Worm (Caenorhabditis elegans): ENCODE measurements around the gene fbxa-185.

fbxa-185 gene

DNA sequence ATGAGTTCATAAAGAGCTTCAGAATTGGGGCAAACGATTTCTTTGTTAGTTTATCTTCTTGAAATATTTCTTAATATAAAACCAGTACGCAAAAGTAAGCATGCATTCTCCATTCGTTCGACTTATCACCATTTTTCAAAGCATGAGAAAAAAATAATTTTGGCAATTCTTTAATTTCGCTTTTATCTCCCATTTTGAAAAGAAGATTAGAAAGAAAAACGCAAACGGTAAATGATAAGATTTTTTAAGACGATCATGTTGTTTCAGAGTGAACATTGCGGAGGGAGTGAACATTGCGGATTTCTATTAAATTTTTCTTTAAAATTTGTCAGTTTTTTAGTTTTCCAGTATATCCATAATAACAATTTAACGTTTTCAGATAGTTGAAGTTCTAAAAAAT, 7.9 kb downstream of the fbxa-185 start:
- TF ChIP-seq ceh-36 (tag; optimal IDR thresholded peaks at IDR 0.05) (no peak), tra-4 (tag; optimal IDR thresholded peaks at IDR 0.05) (no peak), hnd-1 (tag; optimal IDR thresholded peaks at IDR 0.05) (no peak), hmg-4 (GFP tag; optimal IDR thresholded peaks at IDR 0.05) (no peak), pes-1 (GFP tag; IDR thresholded peaks at IDR 0.05) (no peak), tbx-37 (GFP tag; conservative IDR thresholded peaks at IDR 0.05) (no peak), B0310.2 (tag; optimal IDR thresholded peaks at IDR 0.05) (no peak), ets-7 (tag; optimal IDR thresholded peaks at IDR 0.05) (no peak), ama-1 (optimal IDR thresholded peaks at IDR 0.05) (no peak), ceh-13 (GFP tag; optimal IDR thresholded peaks at IDR 0.05) (no peak), sea-1 (GFP tag; conservative IDR thresholded peaks at IDR 0.05) (no peak), F13C5.2 (tag; optimal IDR thresholded peaks at IDR 0.05) (no peak)

DNA sequence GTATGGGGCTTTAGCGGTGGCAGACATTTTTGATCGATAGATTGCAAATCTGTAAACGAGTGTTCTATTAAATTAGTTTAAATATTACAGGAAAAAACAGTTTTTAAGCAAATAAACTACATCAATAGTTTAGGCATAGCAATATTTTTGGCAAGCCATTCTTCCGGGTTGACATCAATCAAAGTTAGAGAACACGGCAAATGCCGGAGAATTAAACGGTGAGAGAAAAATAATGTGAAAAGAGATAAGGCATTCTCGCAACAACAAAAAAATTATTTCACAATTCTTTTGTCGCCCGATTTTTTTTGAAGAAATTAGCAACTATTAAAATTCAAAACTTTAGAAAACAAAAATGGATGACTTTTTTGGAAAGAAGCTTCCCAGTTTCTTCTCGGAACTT, 13.4 kb downstream of the fbxa-185 start, which contains the start of the genes fbxa-188 and fbxa-189:
Gene fbxa-188, minus strand, starts transcription at position 51 of the 400 bp plus-strand sequence.
Gene fbxa-189, plus strand, starts transcription at position 339 of the 400 bp plus-strand sequence.
- TF ChIP-seq aly-1 (tag; optimal IDR thresholded peaks at IDR 0.05) (no peak), ama-1 (optimal IDR thresholded peaks at IDR 0.05) (no peak), tbx-37 (GFP tag; conservative IDR thresholded peaks at IDR 0.05) (no peak), tra-4 (tag; optimal IDR thresholded peaks at IDR 0.05) (no peak), ets-7 (tag; optimal IDR thresholded peaks at IDR 0.05) (no peak), hmbx-1 (tag; optimal IDR thresholded peaks at IDR 0.05) (no peak), flt-1 (GFP tag; IDR thresholded peaks at IDR 0.05) (no peak), ceh-13 (GFP tag; optimal IDR thresholded peaks at IDR 0.05) (no peak), ceh-36 (tag; optimal IDR thresholded peaks at IDR 0.05) (no peak), pes-1 (GFP tag; IDR thresholded peaks at IDR 0.05) (no peak), sea-1 (GFP tag; conservative IDR thresholded peaks at IDR 0.05) (no peak), tbx-11 (GFP tag; IDR thresholded peaks at IDR 0.05) (no peak), F13C5.2 (tag; optimal IDR thresholded peaks at IDR 0.05) (no peak), scrt-1 (GFP tag; IDR thresholded peaks at IDR 0.05) (no peak), hnd-1 (tag; optimal IDR thresholded peaks at IDR 0.05) (no peak), B0310.2 (tag; optimal IDR thresholded peaks at IDR 0.05) (no peak)

DNA sequence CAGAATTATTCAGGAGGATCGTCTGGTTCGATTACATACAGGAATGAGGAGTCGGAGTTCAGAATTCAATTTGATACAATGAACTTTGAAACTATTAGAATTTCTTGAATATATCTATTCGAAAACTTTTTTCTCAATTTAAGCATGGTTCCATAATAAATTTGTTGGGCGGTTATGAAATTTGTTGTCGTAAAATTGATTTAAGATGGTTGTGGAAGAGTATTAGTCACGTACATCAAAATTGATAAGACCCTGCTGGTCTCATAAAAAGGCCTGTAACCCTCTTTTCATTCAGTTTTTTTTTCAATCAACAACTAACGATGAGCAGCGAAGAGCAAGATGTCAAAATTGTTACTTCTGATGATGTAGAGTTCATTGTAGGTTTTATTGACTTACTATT, 16.2 kb downstream of the fbxa-185 start, which contains the start of gene skr-5:
Gene skr-5, plus strand, starts transcription at position 301 of the 400 bp plus-strand sequence.
- TF ChIP-seq flt-1 (GFP tag; IDR thresholded peaks at IDR 0.05), result no peak
- TF ChIP-seq sea-1 (GFP tag; conservative IDR thresholded peaks at IDR 0.05), result no peak
- TF ChIP-seq scrt-1 (GFP tag; IDR thresholded peaks at IDR 0.05), result no peak
- no peak for TF ChIP-seq hmg-4 (GFP tag; optimal IDR thresholded peaks at IDR 0.05)
- TF ChIP-seq tbx-11 (GFP tag; IDR thresholded peaks at IDR 0.05), result no peak
- TF ChIP-seq ceh-13 (GFP tag; optimal IDR thresholded peaks at IDR 0.05), result no peak
- TF ChIP-seq B0310.2 (tag; optimal IDR thresholded peaks at IDR 0.05), result no peak
- no peak for TF ChIP-seq ceh-36 (tag; optimal IDR thresholded peaks at IDR 0.05)
- TF ChIP-seq ets-7 (tag; optimal IDR thresholded peaks at IDR 0.05), result no peak
- TF ChIP-seq hmbx-1 (tag; optimal IDR thresholded peaks at IDR 0.05), result no peak
- no peak for TF ChIP-seq aly-1 (tag; optimal IDR thresholded peaks at IDR 0.05)
- no peak for TF ChIP-seq ama-1 (optimal IDR thresholded peaks at IDR 0.05)
- no peak for TF ChIP-seq tbx-37 (GFP tag; conservative IDR thresholded peaks at IDR 0.05)

DNA sequence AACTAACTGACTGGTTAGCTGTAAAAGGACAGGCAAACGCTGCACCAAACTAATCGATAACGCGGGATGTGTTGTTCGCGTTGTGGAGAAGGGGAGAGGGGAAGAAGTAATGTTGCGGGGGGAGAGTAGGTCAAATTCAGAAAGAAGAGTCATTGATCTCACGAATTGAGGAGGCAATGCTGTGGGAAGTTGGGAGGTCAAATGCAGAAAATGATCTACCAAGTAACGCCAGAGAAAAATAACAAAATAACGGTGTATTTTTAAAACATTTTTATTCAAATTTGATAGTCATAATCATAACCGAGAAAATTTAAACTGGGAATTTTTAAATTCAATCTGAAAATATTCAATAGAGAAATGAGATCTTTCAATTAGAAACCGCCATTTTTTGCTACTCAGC, 18.7 kb downstream of the fbxa-185 start, which contains the start of gene lsy-27:
Gene lsy-27, minus strand, starts transcription at position 101 of the 400 bp plus-strand sequence.
- TF ChIP-seq sea-1 (GFP tag; conservative IDR thresholded peaks at IDR 0.05), result no peak
- TF ChIP-seq tbx-11 (GFP tag; IDR thresholded peaks at IDR 0.05), result no peak
- no peak for TF ChIP-seq tbx-37 (GFP tag; conservative IDR thresholded peaks at IDR 0.05)
- TF ChIP-seq F13C5.2 (tag; optimal IDR thresholded peaks at IDR 0.05), result no peak
- no peak for TF ChIP-seq scrt-1 (GFP tag; IDR thresholded peaks at IDR 0.05)
- no peak for TF ChIP-seq hnd-1 (tag; optimal IDR thresholded peaks at IDR 0.05)
- no peak for TF ChIP-seq ama-1 (optimal IDR thresholded peaks at IDR 0.05)
- no peak for TF ChIP-seq ceh-13 (GFP tag; optimal IDR thresholded peaks at IDR 0.05)
- TF ChIP-seq aly-1 (tag; optimal IDR thresholded peaks at IDR 0.05), result no peak
- no peak for TF ChIP-seq B0310.2 (tag; optimal IDR thresholded peaks at IDR 0.05)
- TF ChIP-seq hmbx-1 (tag; optimal IDR thresholded peaks at IDR 0.05), result no peak

DNA sequence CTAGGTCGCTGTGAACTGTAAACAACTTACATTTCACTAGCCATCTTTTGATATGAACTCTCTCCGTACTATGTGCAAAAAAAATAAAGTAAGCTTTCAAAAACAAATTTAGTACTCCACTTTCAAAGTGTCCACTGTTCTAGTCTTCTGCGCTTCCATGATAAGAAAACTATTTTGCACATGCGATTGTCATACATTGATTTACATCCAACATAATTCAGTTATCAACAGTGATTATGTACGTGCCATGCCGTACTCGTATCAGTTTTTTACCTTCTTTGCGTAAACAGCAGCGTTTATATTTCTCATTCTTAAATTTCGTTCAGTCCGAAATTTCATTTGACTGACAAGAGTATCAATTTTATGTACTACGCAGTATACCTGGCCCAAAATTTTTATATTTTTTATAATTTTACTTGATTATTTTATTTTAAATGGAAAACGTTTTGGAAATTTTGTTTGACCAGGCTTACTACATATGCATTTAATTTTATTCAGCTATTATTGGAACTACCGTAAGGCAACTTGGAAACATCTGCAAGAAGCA, 21.5 kb downstream of the fbxa-185 start, which contains the start of the genes fbxa-134 and F47H4.2:
Gene fbxa-134, minus strand, starts transcription at position 44 of the 547 bp plus-strand sequence.
Gene F47H4.2, plus strand, starts transcription at position 497 of the 547 bp plus-strand sequence.
- TF ChIP-seq hmg-4 (GFP tag; optimal IDR thresholded peaks at IDR 0.05), result no peak
- TF ChIP-seq flt-1 (GFP tag; IDR thresholded peaks at IDR 0.05), result no peak
- TF ChIP-seq tra-4 (tag; optimal IDR thresholded peaks at IDR 0.05), result no peak
- no peak for TF ChIP-seq sea-1 (GFP tag; conservative IDR thresholded peaks at IDR 0.05)
- no peak for TF ChIP-seq hnd-1 (tag; optimal IDR thresholded peaks at IDR 0.05)
- no peak for TF ChIP-seq ceh-36 (tag; optimal IDR thresholded peaks at IDR 0.05)
- no peak for TF ChIP-seq B0310.2 (tag; optimal IDR thresholded peaks at IDR 0.05)
- no peak for TF ChIP-seq scrt-1 (GFP tag; IDR thresholded peaks at IDR 0.05)
- no peak for TF ChIP-seq F13C5.2 (tag; optimal IDR thresholded peaks at IDR 0.05)
- TF ChIP-seq ama-1 (optimal IDR thresholded peaks at IDR 0.05), result no peak
- TF ChIP-seq hmbx-1 (tag; optimal IDR thresholded peaks at IDR 0.05), result no peak
- TF ChIP-seq tbx-37 (GFP tag; conservative IDR thresholded peaks at IDR 0.05), result no peak

DNA sequence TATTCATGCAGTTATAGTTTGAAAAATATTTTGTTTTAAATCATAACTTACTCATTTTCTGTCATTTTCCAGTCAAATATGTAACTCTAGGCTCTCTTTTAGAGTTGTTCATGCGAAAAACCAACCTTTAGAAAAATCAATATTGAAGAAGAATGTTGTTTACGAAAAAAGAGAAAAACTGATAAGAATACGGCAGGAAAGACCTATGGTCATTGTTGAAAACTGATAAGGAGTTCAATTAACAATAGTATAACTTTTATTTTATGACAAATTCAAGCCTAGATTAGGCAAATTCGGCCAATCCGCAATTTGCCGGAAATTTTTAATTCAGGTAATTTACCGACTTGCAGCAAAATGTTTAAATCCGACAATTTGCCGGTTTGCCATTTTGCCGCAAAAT, 45.2 kb downstream of the fbxa-185 start, which contains the start of gene Y20C6A.1:
Gene Y20C6A.1, minus strand, starts transcription at position 107 of the 400 bp plus-strand sequence.
- TF ChIP-seq pes-1 (GFP tag; IDR thresholded peaks at IDR 0.05) (no peak), tbx-11 (GFP tag; IDR thresholded peaks at IDR 0.05) (no peak), ama-1 (optimal IDR thresholded peaks at IDR 0.05) (no peak), scrt-1 (GFP tag; IDR thresholded peaks at IDR 0.05) (no peak), ceh-36 (tag; optimal IDR thresholded peaks at IDR 0.05) (no peak), flt-1 (GFP tag; IDR thresholded peaks at IDR 0.05) (no peak), ceh-13 (GFP tag; optimal IDR thresholded peaks at IDR 0.05) (no peak), F13C5.2 (tag; optimal IDR thresholded peaks at IDR 0.05) (no peak), sea-1 (GFP tag; conservative IDR thresholded peaks at IDR 0.05) (no peak), tra-4 (tag; optimal IDR thresholded peaks at IDR 0.05) (no peak), hmg-4 (GFP tag; optimal IDR thresholded peaks at IDR 0.05) (no peak), aly-1 (tag; optimal IDR thresholded peaks at IDR 0.05) (no peak), ets-7 (tag; optimal IDR thresholded peaks at IDR 0.05) (no peak), B0310.2 (tag; optimal IDR thresholded peaks at IDR 0.05) (no peak)

DNA sequence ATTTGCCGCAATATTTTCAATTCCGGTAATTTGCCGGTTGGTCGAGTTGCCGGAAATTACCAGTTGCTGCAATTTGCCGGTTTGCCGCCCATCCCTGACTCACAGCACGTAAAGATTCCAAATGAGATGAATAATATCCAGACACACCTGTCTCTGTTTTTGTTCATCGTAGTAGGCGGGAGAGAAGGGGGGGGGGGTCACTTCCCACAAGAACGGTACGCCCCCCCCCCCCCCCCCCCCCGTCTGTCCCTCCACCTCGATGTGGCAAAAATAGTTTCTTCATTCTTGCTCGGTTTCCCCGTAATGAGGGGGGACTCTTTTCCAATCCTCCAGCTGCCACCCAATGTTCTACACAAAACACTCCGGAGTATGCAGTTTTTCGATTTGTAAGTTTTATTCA, 45.7 kb downstream of the fbxa-185 start, which contains the start of gene fbxb-7:
Gene fbxb-7, plus strand, starts transcription at position 267 of the 400 bp plus-strand sequence.
- no peak for TF ChIP-seq tbx-37 (GFP tag; conservative IDR thresholded peaks at IDR 0.05)
- TF ChIP-seq ama-1 (optimal IDR thresholded peaks at IDR 0.05), result no peak
- no peak for TF ChIP-seq ets-7 (tag; optimal IDR thresholded peaks at IDR 0.05)
- TF ChIP-seq pes-1 (GFP tag; IDR thresholded peaks at IDR 0.05), result no peak
- TF ChIP-seq tbx-11 (GFP tag; IDR thresholded peaks at IDR 0.05), result no peak
- no peak for TF ChIP-seq scrt-1 (GFP tag; IDR thresholded peaks at IDR 0.05)
- TF ChIP-seq sea-1 (GFP tag; conservative IDR thresholded peaks at IDR 0.05), result no peak
- no peak for TF ChIP-seq hmbx-1 (tag; optimal IDR thresholded peaks at IDR 0.05)
- TF ChIP-seq B0310.2 (tag; optimal IDR thresholded peaks at IDR 0.05), result no peak
- TF ChIP-seq F13C5.2 (tag; optimal IDR thresholded peaks at IDR 0.05), result no peak
- TF ChIP-seq tra-4 (tag; optimal IDR thresholded peaks at IDR 0.05), result no peak
- no peak for TF ChIP-seq hnd-1 (tag; optimal IDR thresholded peaks at IDR 0.05)
- TF ChIP-seq ceh-13 (GFP tag; optimal IDR thresholded peaks at IDR 0.05), result no peak
- no peak for TF ChIP-seq hmg-4 (GFP tag; optimal IDR thresholded peaks at IDR 0.05)
- TF ChIP-seq ceh-36 (tag; optimal IDR thresholded peaks at IDR 0.05), result no peak
- TF ChIP-seq flt-1 (GFP tag; IDR thresholded peaks at IDR 0.05), result no peak
- no peak for TF ChIP-seq aly-1 (tag; optimal IDR thresholded peaks at IDR 0.05)

All from whole organism, early embryonic.